Fruit fly (Drosophila melanogaster): ENCODE measurements around the gene CG9813.

CG9813 gene

DNA sequence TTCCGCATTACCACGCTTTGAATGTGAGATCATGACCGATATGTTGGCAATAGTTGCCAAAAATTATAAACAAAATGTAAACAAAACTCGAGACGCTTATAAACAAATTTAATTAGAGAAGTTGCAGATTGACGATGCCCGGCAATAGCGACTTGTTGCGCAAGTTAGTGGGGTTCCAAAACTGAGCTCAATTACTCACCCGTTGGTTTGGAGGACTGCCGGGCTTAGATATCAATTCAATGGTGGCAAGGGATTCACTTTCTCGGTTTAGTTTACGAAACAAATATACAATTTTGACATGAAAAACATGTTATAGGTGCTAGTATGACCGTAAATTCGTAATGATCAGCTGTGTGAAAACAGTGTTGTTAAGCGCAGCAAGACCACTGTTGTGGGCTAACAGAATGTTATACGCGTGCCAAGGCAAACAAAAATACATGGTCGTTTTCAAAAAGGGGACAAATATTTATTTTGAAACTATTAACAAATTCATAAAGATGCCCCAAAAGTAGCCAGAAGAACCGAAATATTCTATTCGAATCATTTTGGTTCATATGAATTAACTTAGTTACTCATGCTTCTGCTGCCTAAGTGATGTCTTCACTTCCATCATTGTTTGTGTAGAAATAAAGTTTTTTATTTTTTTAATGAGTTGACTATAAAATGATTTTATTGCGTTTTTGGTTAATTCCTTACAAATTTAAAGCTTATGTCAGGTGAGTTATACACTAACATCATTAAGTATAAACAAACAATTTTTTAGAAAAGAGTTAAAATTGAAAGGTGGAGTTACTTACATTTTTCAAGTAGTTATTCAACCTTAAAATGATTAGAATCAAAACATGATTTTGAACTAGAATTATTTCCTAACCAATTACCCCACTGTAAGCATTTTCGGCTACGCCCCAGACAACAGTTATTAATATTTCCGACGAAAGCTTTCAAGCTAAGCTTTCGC, 12.7 kb downstream of the CG9813 start, which contains the start of gene Elp6 (continued):
- TF ChIP-seq chn (GFP tag; optimal IDR thresholded peaks at IDR 0.05) (peak; percentile 69), CG32532 (GFP tag; IDR thresholded peaks at IDR 0.05) (peak; percentile 67), CG4617 (GFP tag; optimal IDR thresholded peaks at IDR 0.05; ENCODE audit: borderline replicate concordance) (no peak), sug (tag; optimal IDR thresholded peaks at IDR 0.05) (peak; percentile 41), Xbp1 (GFP tag; optimal IDR thresholded peaks at IDR 0.05) (peak; percentile 67), CG3838 (GFP tag; optimal IDR thresholded peaks at IDR 0.05) (no peak), Doc3 (GFP tag; IDR thresholded peaks at IDR 0.05; ENCODE audit: partially characterized antibody) (no peak), dm (GFP tag; optimal IDR thresholded peaks at IDR 0.05) (peak; percentile 54), HLH54F (GFP tag; optimal IDR thresholded peaks at IDR 0.05) (peak; percentile 76), CG34422 (GFP tag; IDR thresholded peaks at IDR 0.05) (peak; percentile 61), Chrac-16 (GFP tag; optimal IDR thresholded peaks at IDR 0.05) (peak; percentile 57), CG9797 (GFP tag; optimal IDR thresholded peaks at IDR 0.05) (peak; percentile 59), CG1792 (GFP tag; optimal IDR thresholded peaks at IDR 0.05) (peak; percentile 60), CoRest (tag; optimal IDR thresholded peaks at IDR 0.05) (peak; percentile 80), CG4730 (GFP tag; IDR thresholded peaks at IDR 0.05) (peak; percentile 50; the same call in 1 of the 2 replicates), mld (GFP tag; IDR thresholded peaks at IDR 0.05; ENCODE audit: partially characterized antibody) (no peak), CG13296 (GFP tag; optimal IDR thresholded peaks at IDR 0.05) (peak; percentile 49), CG14014 (GFP tag; IDR thresholded peaks at IDR 0.05) (peak; percentile 60), lilli (GFP tag; optimal IDR thresholded peaks at IDR 0.05) (peak; percentile 69), Trl (optimal IDR thresholded peaks at IDR 0.05) (no peak), Trl (GFP tag; optimal IDR thresholded peaks at IDR 0.05) (peak; percentile 53), pzg (GFP tag; optimal IDR thresholded peaks at IDR 0.05) (peak; percentile 46), CG11504 (tag; optimal IDR thresholded peaks at IDR 0.05) (peak; percentile 82), CG30020 (tag; optimal IDR thresholded peaks at IDR 0.05) (no peak), chif (GFP tag; optimal IDR thresholded peaks at IDR 0.05) (peak; percentile 35 to 46), dimm (GFP tag; IDR thresholded peaks at IDR 0.05) (0 out of 2 replicates have a peak, but pooled peaks have one; percentile 9), CG13123 (GFP tag; optimal IDR thresholded peaks at IDR 0.05) (peak; percentile 33), esg (GFP tag; conservative IDR thresholded peaks at IDR 0.05) (peak; percentile 64), schlank (tag; optimal IDR thresholded peaks at IDR 0.05) (no peak), CG6683 (GFP tag; optimal IDR thresholded peaks at IDR 0.05) (peak; percentile 19), GATAe (GFP tag; conservative IDR thresholded peaks at IDR 0.05) (no peak), org-1 (GFP tag; optimal IDR thresholded peaks at IDR 0.05) (peak; percentile 61), hkb (optimal IDR thresholded peaks at IDR 0.05) (no peak), hkb (GFP tag; IDR thresholded peaks at IDR 0.05) (peak; percentile 60; the same call in 1 of the 2 replicates), CkIIα-i1 (GFP tag; IDR thresholded peaks at IDR 0.05) (0 out of 2 replicates have a peak, but pooled peaks have one; percentile 10)

DNA sequence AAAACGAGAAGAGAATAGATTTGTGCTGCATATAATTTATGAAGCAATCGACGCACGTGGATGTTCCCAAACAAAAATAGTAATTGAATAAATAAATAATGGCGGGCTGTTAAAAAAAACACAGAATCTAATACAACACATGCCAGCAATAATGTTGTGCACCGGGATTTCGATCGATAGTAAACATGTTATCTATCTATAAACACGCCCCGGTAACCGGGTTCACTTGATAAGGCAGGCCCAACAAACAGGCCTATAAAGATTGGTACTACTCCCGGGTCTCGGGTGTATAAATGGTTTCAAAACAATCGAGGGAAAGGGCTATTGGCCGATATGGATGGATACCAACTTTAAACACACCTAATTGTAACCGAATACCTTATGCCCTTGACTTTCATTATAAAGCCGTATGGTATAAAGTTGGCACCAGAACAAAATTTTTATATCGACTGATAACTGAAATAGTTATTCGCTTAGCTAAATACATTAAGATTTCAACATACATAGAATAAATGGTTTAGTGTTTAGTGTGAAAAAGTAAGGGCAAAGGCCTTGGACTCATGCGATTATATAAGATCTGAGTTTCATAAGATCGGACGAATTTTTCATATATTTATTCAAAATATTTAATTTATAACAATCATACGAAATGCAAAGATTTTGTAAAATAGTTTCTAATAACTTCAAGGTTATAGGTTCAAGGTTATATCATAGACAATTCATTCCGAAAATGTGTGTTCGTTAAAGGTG, 13.7 kb downstream of the CG9813 start:
- TF ChIP-seq dmrt99B (tag; optimal IDR thresholded peaks at IDR 0.05) = peak; percentile 13
- TF ChIP-seq Hr51 (GFP tag; optimal IDR thresholded peaks at IDR 0.05) = peak in 1 of 2 experiments; percentile 19
- TF ChIP-seq ttk (GFP tag; IDR thresholded peaks at IDR 0.05) = no peak
- TF ChIP-seq Hmr (GFP tag; optimal IDR thresholded peaks at IDR 0.05) = no peak
- TF ChIP-seq pb (GFP tag; optimal IDR thresholded peaks at IDR 0.05) = no peak
- TF ChIP-seq pita (GFP tag; optimal IDR thresholded peaks at IDR 0.05) = no peak
- peak in 1 of 2 experiments; percentile 29 for TF ChIP-seq Hr78 (GFP tag; optimal IDR thresholded peaks at IDR 0.05)
- TF ChIP-seq tna (GFP tag; IDR thresholded peaks at IDR 0.05; ENCODE audit: partially characterized antibody) = no peak
- peak in 1 of 2 experiments; percentile 54 for TF ChIP-seq Pdp1 (GFP tag; optimal IDR thresholded peaks at IDR 0.05)
- peak; percentile 5 for TF ChIP-seq caup (GFP tag; optimal IDR thresholded peaks at IDR 0.05; ENCODE audit: severe bottlenecking)
- TF ChIP-seq CG10959 (GFP tag; IDR thresholded peaks at IDR 0.05) = no peak
- TF ChIP-seq BtbVII (GFP tag; optimal IDR thresholded peaks at IDR 0.05) = peak; percentile 30
- TF ChIP-seq lilli (GFP tag; optimal IDR thresholded peaks at IDR 0.05) = no peak
- TF ChIP-seq CG11696 (GFP tag; IDR thresholded peaks at IDR 0.05) = no peak
